Fruit fly (Drosophila melanogaster) whole organism: ENCODE results near the gene pasi1.

Experiments used
- Dll ChIP-seq: fragments of >200 bp; optimal IDR thresholded peaks from 2 replicates; lab custom pipeline; 2017
- pan ChIP-seq: fragments of >200 bp; optimal IDR thresholded peaks from 2 replicates; lab custom pipeline; 2017
- psq ChIP-seq: fragments of >200 bp; optimal IDR thresholded peaks from 2 replicates; lab custom pipeline; 2017
- usp ChIP-seq: fragments of >200 bp; optimal IDR thresholded peaks from 2 replicates; lab custom pipeline; 2017; ENCODE audit warnings: missing biosample characterization, missing genetic modification characterization, mixed read lengths

dm6 chr3R:17805092-17805491 is 10.2 kb downstream of the pasi1 start, which contains the start of gene Nnk:
- TF ChIP-seq usp (GFP tag; lab: Kevin White, UChicago) (no peak), Dll (no peak), psq (lab: Kevin White, UChicago) (no peak), pan (no peak)
